Fruit fly (Drosophila melanogaster) whole organism, adult: Measurements from ENCODE around the gene Sdic2.

ENCODE experiments used
- CG11617 ChIP-seq: fragments of 200-800 bp; sonication (Bioruptor generic); optimal IDR thresholded peaks from 2 replicates; lab custom pipeline; 2017; ENCODE audit warnings: mild to moderate bottlenecking, missing biosample characterization, missing genetic modification reagents, missing genetic modification characterization
- CG1620 ChIP-seq: fragments of 200-800 bp; sonication (Bioruptor generic); optimal IDR thresholded peaks from 2 replicates; lab custom pipeline; 2016; ENCODE audit warnings: missing biosample characterization, missing genetic modification characterization
- CG33017 ChIP-seq: fragments of 200-800 bp; sonication (Bioruptor generic); optimal IDR thresholded peaks from 2 replicates; lab custom pipeline; 2018; ENCODE audit warnings: missing biosample characterization, mild to moderate bottlenecking, missing genetic modification characterization, moderate library complexity
- CG5204 ChIP-seq: fragments of 200-800 bp; sonication (Bioruptor generic); optimal IDR thresholded peaks from 2 replicates; lab custom pipeline; 2016; ENCODE audit warnings: missing biosample characterization, missing genetic modification characterization
- CG7045 ChIP-seq: fragments of 200-800 bp; sonication (Bioruptor generic); optimal IDR thresholded peaks from 2 replicates; lab custom pipeline; 2017; ENCODE audit warnings: missing biosample characterization, mild to moderate bottlenecking, missing genetic modification characterization
- bab1 ChIP-seq: fragments of 200-800 bp; sonication (Bioruptor generic); optimal IDR thresholded peaks from 3 replicates; lab custom pipeline; 2019; ENCODE audit warnings: missing biosample characterization, mild to moderate bottlenecking, missing genetic modification characterization, moderate library complexity
- cic ChIP-seq: fragments of 200-800 bp; sonication (Bioruptor generic); optimal IDR thresholded peaks from 2 replicates; lab custom pipeline; 2017; ENCODE audit warnings: missing biosample characterization, mild to moderate bottlenecking, missing genetic modification characterization, moderate library complexity
- kay ChIP-seq: fragments of 200-800 bp; sonication (Bioruptor generic); peaks from one replicate; lab custom pipeline; 2016; ENCODE audit warnings: missing biosample characterization, missing genetic modification characterization, borderline replicate concordance
- pad ChIP-seq: fragments of 200-800 bp; sonication (Bioruptor generic); optimal IDR thresholded peaks from 3 replicates; lab custom pipeline; 2017; ENCODE audit warnings: missing biosample characterization, missing genetic modification characterization, mild to moderate bottlenecking, moderate library complexity, missing genetic modification reagents

dm6 chrX:20159679-20160140 lies 26.6 kb downstream of the Sdic2 start, which contains the start of gene Rab35:
- TF ChIP-seq kay (no peak), CG11617 (GFP tag; lab: Kevin White, UChicago) (no peak), CG1620 (GFP tag; lab: Kevin White, UChicago) (peak; percentile 74), pad (GFP tag; lab: Kevin White, UChicago) (peak; percentile 35), cic (no peak), CG5204 (peak; percentile 17), CG33017 (tag; lab: Kevin White, UChicago) (no peak), CG7045 (no peak), bab1 (peak; percentile 2)
